Fruit fly (Drosophila melanogaster) whole organism, embryonic: ENCODE data around the gene CG3277.

ENCODE experiments used
- Antp ChIP-seq: fragments of 200-800 bp; sonication (Bioruptor generic); optimal IDR thresholded peaks from 3 replicates; lab custom pipeline; 2016; ENCODE audit warnings: missing biosample characterization, missing genetic modification characterization
- Awh ChIP-seq: fragments of 200-800 bp; sonication (Bioruptor generic); IDR thresholded peaks from 2 replicates; pipeline ENCODE4, ENCODE4 v1.3.6; 2022; ENCODE audit warnings: missing biosample characterization, missing genetic modification characterization
- CG12769 ChIP-seq: fragments of 200-800 bp; sonication (Bioruptor generic); optimal IDR thresholded peaks from 2 replicates; lab custom pipeline; 2019; ENCODE audit warnings: missing biosample characterization, mild to moderate bottlenecking, missing genetic modification characterization, moderate library complexity
- CG13775 ChIP-seq: fragments of 200-800 bp; sonication (Bioruptor generic); optimal IDR thresholded peaks from 3 replicates; lab custom pipeline; 2017; ENCODE audit warnings: missing biosample characterization, mild to moderate bottlenecking, missing genetic modification characterization
- CG14710 ChIP-seq: fragments of 200-800 bp; sonication (Bioruptor generic); optimal IDR thresholded peaks from 3 replicates; lab custom pipeline; 2019; ENCODE audit warnings: missing biosample characterization, mild to moderate bottlenecking, missing genetic modification characterization, moderate library complexity
- CG15479 ChIP-seq: fragments of 200-800 bp; sonication (Bioruptor generic); optimal IDR thresholded peaks from 3 replicates; lab custom pipeline; 2019; ENCODE audit warnings: missing biosample characterization, mild to moderate bottlenecking, missing genetic modification characterization, moderate library complexity
- CG15601 ChIP-seq: fragments of 200-800 bp; sonication (Bioruptor generic); optimal IDR thresholded peaks from 3 replicates; lab custom pipeline; 2019; ENCODE audit warnings: missing biosample characterization, mild to moderate bottlenecking, missing genetic modification characterization, moderate library complexity
- CG16863 ChIP-seq: fragments of 200-800 bp; sonication (Bioruptor generic); optimal IDR thresholded peaks from 3 replicates; lab custom pipeline; 2016; ENCODE audit warnings: missing biosample characterization, missing genetic modification characterization
- CG18011 ChIP-seq: fragments of 200-800 bp; sonication (Bioruptor generic); optimal IDR thresholded peaks from 2 replicates; lab custom pipeline; 2017; ENCODE audit warnings: missing biosample characterization, missing genetic modification characterization, mild to moderate bottlenecking, moderate library complexity, missing genotype
- CG2120 ChIP-seq: fragments of 200-800 bp; sonication (Bioruptor generic); optimal IDR thresholded peaks from 3 replicates; lab custom pipeline; 2016; ENCODE audit warnings: missing biosample characterization, missing genetic modification characterization
- CG30020 ChIP-seq: fragments of 200-800 bp; optimal IDR thresholded peaks from 2 replicates; lab custom pipeline; 2019; ENCODE audit warnings: missing biosample characterization, mild to moderate bottlenecking, missing genetic modification characterization, moderate library complexity
- CG3065 ChIP-seq: fragments of 200-800 bp; sonication (Bioruptor generic); optimal IDR thresholded peaks from 2 replicates; lab custom pipeline; 2016; ENCODE audit warnings: missing biosample characterization, missing genetic modification characterization
- CG3163 ChIP-seq: fragments of 200-800 bp; sonication (Bioruptor generic); optimal IDR thresholded peaks from 3 replicates; lab custom pipeline; 2016; ENCODE audit warnings: missing biosample characterization, missing genetic modification characterization
- CG32767 ChIP-seq: fragments of 200-800 bp; sonication (Bioruptor generic); IDR thresholded peaks from 2 replicates; pipeline ENCODE4 v1.3.6; 2022; ENCODE audit warnings: missing biosample characterization, missing genetic modification characterization
- CG34376 ChIP-seq: fragments of 200-800 bp; sonication (Bioruptor generic); optimal IDR thresholded peaks from 2 replicates; lab custom pipeline; 2018; ENCODE audit warnings: missing biosample characterization, mild to moderate bottlenecking, missing genetic modification characterization
- CG6175 ChIP-seq: fragments of 200-800 bp; sonication (Bioruptor generic); IDR thresholded peaks from 3 replicates; pipeline ENCODE4 v1.3.6; 2022; ENCODE audit warnings: missing biosample characterization, missing genetic modification characterization
- CG6765 ChIP-seq: fragments of 200-800 bp; sonication (Bioruptor generic); optimal IDR thresholded peaks from 3 replicates; lab custom pipeline; 2017; ENCODE audit warnings: missing biosample characterization, mild to moderate bottlenecking, missing genetic modification characterization
- CG7745 ChIP-seq: fragments of 200-800 bp; sonication (Bioruptor generic); optimal IDR thresholded peaks from 2 replicates; lab custom pipeline; 2018; ENCODE audit warnings: missing biosample characterization, mild to moderate bottlenecking, missing genetic modification characterization, moderate library complexity
- CG8765 ChIP-seq: fragments of 200-800 bp; sonication (Bioruptor generic); IDR thresholded peaks from 2 replicates; pipeline ENCODE4 v1.3.6; 2022; ENCODE audit warnings: missing biosample characterization, missing genetic modification characterization
- CG9727 ChIP-seq: fragments of 200-800 bp; sonication (Bioruptor generic); optimal IDR thresholded peaks from 3 replicates; lab custom pipeline; 2017; ENCODE audit warnings: missing biosample characterization, mild to moderate bottlenecking, missing genetic modification characterization
- CG9797 ChIP-seq: fragments of 200-800 bp; sonication (Bioruptor generic); optimal IDR thresholded peaks from 3 replicates; lab custom pipeline; 2018; ENCODE audit warnings: missing biosample characterization, mild to moderate bottlenecking, missing genetic modification characterization
- CHES-1-like ChIP-seq: fragments of 200-800 bp; sonication (Bioruptor generic); optimal IDR thresholded peaks from 2 replicates; lab custom pipeline; 2016; ENCODE audit warnings: missing biosample characterization, missing genetic modification characterization
- Camta ChIP-seq: fragments of 200-800 bp; sonication (Bioruptor generic); optimal IDR thresholded peaks from 2 replicates; lab custom pipeline; 2016; ENCODE audit warnings: missing biosample characterization, missing genetic modification characterization
- CoRest ChIP-seq: fragments of 200-800 bp; sonication (Bioruptor generic); optimal IDR thresholded peaks from 3 replicates; lab custom pipeline; 2018; ENCODE audit warnings: missing biosample characterization, mild to moderate bottlenecking, missing genetic modification characterization, moderate library complexity
- D19B ChIP-seq: fragments of 200-800 bp; sonication (Bioruptor generic); optimal IDR thresholded peaks from 2 replicates; lab custom pipeline; 2017; ENCODE audit warnings: missing biosample characterization, mild to moderate bottlenecking, missing genetic modification characterization
- HLHmδ ChIP-seq: fragments of 200-800 bp; sonication (Bioruptor generic); optimal IDR thresholded peaks from 2 replicates; lab custom pipeline; 2018; ENCODE audit warnings: missing biosample characterization, mild to moderate bottlenecking, missing genetic modification characterization, moderate library complexity
- HmgZ ChIP-seq: fragments of 200-800 bp; sonication (Bioruptor generic); optimal IDR thresholded peaks from 2 replicates; lab custom pipeline; 2018; ENCODE audit warnings: missing biosample characterization, mild to moderate bottlenecking, missing genetic modification characterization
- Kr ChIP-seq: fragments of 200-800 bp; sonication (Bioruptor generic); optimal IDR thresholded peaks from 2 replicates; lab custom pipeline; 2017; ENCODE audit warnings: missing biosample characterization, mild to moderate bottlenecking, missing genetic modification characterization
- Poxn ChIP-seq: fragments of 200-800 bp; sonication (Bioruptor generic); IDR thresholded peaks from 2 replicates; pipeline ENCODE4 v1.3.6; 2022; ENCODE audit warnings: missing biosample characterization, missing genetic modification characterization
- Sry-β ChIP-seq: fragments of 200-800 bp; sonication (Bioruptor generic); optimal IDR thresholded peaks from 2 replicates; lab custom pipeline; 2018; ENCODE audit warnings: missing biosample characterization, mild to moderate bottlenecking, missing genetic modification characterization, moderate library complexity
- chif ChIP-seq, 2 experiments: fragments of 200-800 bp; sonication (Bioruptor generic); optimal IDR thresholded peaks; 3 replicates each; lab custom pipeline; 2016; ENCODE audit warnings: missing biosample characterization in 2 of 2, missing genetic modification characterization in 2 of 2
- fu2 ChIP-seq: fragments of 200-800 bp; sonication (Bioruptor generic); optimal IDR thresholded peaks from 2 replicates; lab custom pipeline; 2016; ENCODE audit warnings: missing biosample characterization, missing genetic modification characterization
- ham ChIP-seq: fragments of 200-800 bp; sonication (Bioruptor generic); IDR thresholded peaks from 2 replicates; pipeline ENCODE4 v1.3.6; 2022; ENCODE audit warnings: missing biosample characterization, missing genetic modification characterization
- ken ChIP-seq: fragments of 200-800 bp; sonication (Bioruptor generic); IDR thresholded peaks from 3 replicates; pipeline ENCODE4 v1.3.6; 2022; ENCODE audit warnings: missing biosample characterization, missing genetic modification characterization
- klu ChIP-seq: fragments of 200-800 bp; sonication (Bioruptor generic); IDR thresholded peaks from 2 replicates; pipeline ENCODE4 v1.3.6; 2022; ENCODE audit warnings: missing biosample characterization, missing genetic modification characterization
- lab ChIP-seq: fragments of 200-800 bp; sonication (Bioruptor generic); optimal IDR thresholded peaks from 3 replicates; lab custom pipeline; 2017; ENCODE audit warnings: missing biosample characterization, missing genetic modification characterization, mild to moderate bottlenecking, moderate library complexity, missing genetic modification reagents
- mam ChIP-seq: fragments of 200-800 bp; sonication (Bioruptor generic); optimal IDR thresholded peaks from 3 replicates; lab custom pipeline; 2016; ENCODE audit warnings: missing biosample characterization, missing genetic modification characterization
- onecut ChIP-seq: fragments of 200-800 bp; sonication (Bioruptor generic); IDR thresholded peaks from 2 replicates; pipeline ENCODE4 v1.3.6; 2022; ENCODE audit warnings: missing biosample characterization, missing genetic modification characterization
- pan ChIP-seq, 4 experiments: fragments of >200 bp in 3 of 4; fragments of 200-800 bp in 1 of 4; sonication (Bioruptor generic) in 1 of 4; optimal IDR thresholded peaks in 3 of 4; IDR thresholded peaks in 1 of 4; 2 replicates each; pipeline versions ENCODE4 v1.3.6 to Lab custom; 2017 to 2022; ENCODE audit warnings: missing biosample characterization in 2 of 4, missing genetic modification characterization in 2 of 4, mixed read lengths in 1 of 4
- pum ChIP-seq: fragments of 200-800 bp; sonication (Bioruptor generic); optimal IDR thresholded peaks from 2 replicates; lab custom pipeline; 2016; ENCODE audit warnings: missing biosample characterization, missing genetic modification characterization
- schlank ChIP-seq: fragments of 200-800 bp; sonication (Bioruptor generic); optimal IDR thresholded peaks from 2 replicates; lab custom pipeline; 2018; ENCODE audit warnings: missing biosample characterization, mild to moderate bottlenecking, missing genetic modification characterization
- slp2 ChIP-seq: fragments of 200-800 bp; sonication (Bioruptor generic); optimal IDR thresholded peaks from 2 replicates; lab custom pipeline; 2016; ENCODE audit warnings: missing biosample characterization, missing genetic modification characterization
- sob ChIP-seq: fragments of 200-800 bp; sonication (Bioruptor generic); IDR thresholded peaks from 2 replicates; pipeline ENCODE4 v1.3.6; 2022; ENCODE audit warnings: missing biosample characterization, missing genetic modification characterization
- ttk ChIP-seq: fragments of 200-800 bp; sonication (Bioruptor generic); IDR thresholded peaks from 2 replicates; pipeline ENCODE4 v2.1.2; 2022; ENCODE audit warnings: missing biosample characterization, missing genetic modification characterization
- tup ChIP-seq: fragments of 200-800 bp; sonication (Bioruptor generic); optimal IDR thresholded peaks from 2 replicates; lab custom pipeline; 2016; ENCODE audit warnings: missing biosample characterization, mild to moderate bottlenecking, missing genetic modification characterization, moderate library complexity
- tx ChIP-seq: fragments of 200-800 bp; sonication (Bioruptor generic); optimal IDR thresholded peaks from 2 replicates; lab custom pipeline; 2016; ENCODE audit warnings: missing biosample characterization, missing genetic modification characterization
- wor ChIP-seq: fragments of 200-800 bp; sonication (Bioruptor generic); IDR thresholded peaks from 2 replicates; pipeline ENCODE4 v1.3.6; 2022; ENCODE audit warnings: missing biosample characterization, missing genetic modification characterization
- yki ChIP-seq: fragments of >200 bp; optimal IDR thresholded peaks from 3 replicates; lab custom pipeline; 2018
- zfh1 ChIP-seq: fragments of 200-800 bp; sonication (Bioruptor generic); IDR thresholded peaks from 3 replicates; pipeline ENCODE4 v1.3.6; 2022; ENCODE audit warnings: missing biosample characterization, missing genetic modification characterization

CG3277 gene

dm6 chr2L:3301755-3302499, 2.0 kb upstream of the CG3277 start (continued):
- peak; percentile 100 for TF ChIP-seq CG3065 (GFP tag; lab: Kevin White, UChicago)
- TF ChIP-seq lab (GFP tag; lab: Kevin White, UChicago), result peak; percentile 100
- TF ChIP-seq fu2, result peak; percentile 99
- TF ChIP-seq CG32767, result peak; percentile 99
- peak; percentile 96 for TF ChIP-seq CG3163 (GFP tag; lab: Kevin White, UChicago)
- TF ChIP-seq CG6175 (GFP tag; lab: Robert Waterston, UW), result peak; percentile 99
- TF ChIP-seq HLHmδ, result peak; percentile 77
- TF ChIP-seq CG15479, result peak; percentile 85
- peak; percentile 99 for TF ChIP-seq pum
- TF ChIP-seq pan (optimal IDR thresholded peaks at IDR 0.05; lab: Kevin White, UChicago), result no peak
- peak in 1 of 2 experiments; percentile 99 for TF ChIP-seq pan (GFP tag; optimal IDR thresholded peaks at IDR 0.05 in 1 of 2, IDR thresholded peaks at IDR 0.05 in 1 of 2)
- TF ChIP-seq CHES-1-like, result peak; percentile 100
- peak; percentile 100 for TF ChIP-seq CG16863 (GFP tag; lab: Kevin White, UChicago)
- peak; percentile 23 for TF ChIP-seq yki
- TF ChIP-seq CG2120, result peak; percentile 100
- TF ChIP-seq chif (GFP tag; optimal IDR thresholded peaks at IDR 0.05; lab: Kevin White, UChicago), result peak; percentile 100
- peak; percentile 99 for TF ChIP-seq klu (GFP tag; lab: Robert Waterston, UW)
- TF ChIP-seq zfh1 (GFP tag; lab: Robert Waterston, UW), result peak; percentile 99
- TF ChIP-seq Kr (GFP tag; lab: Kevin White, UChicago), result peak; percentile 94
- TF ChIP-seq Camta (GFP tag; lab: Kevin White, UChicago), result peak; percentile 99
- TF ChIP-seq HmgZ, result peak; percentile 100
- TF ChIP-seq CG8765, result peak; percentile 99
- TF ChIP-seq mam, result peak; percentile 100
- peak; percentile 100 for TF ChIP-seq CG9727 (GFP tag; lab: Kevin White, UChicago)
- TF ChIP-seq CG13775 (GFP tag; lab: Kevin White, UChicago), result peak; percentile 99
- peak; percentile 97 for TF ChIP-seq wor
- peak; percentile 100 for TF ChIP-seq CoRest
- TF ChIP-seq slp2 (GFP tag; lab: Kevin White, UChicago), result peak; percentile 99
- TF ChIP-seq ttk (GFP tag; lab: Robert Waterston, UW), result peak; percentile 99
- TF ChIP-seq schlank, result peak; percentile 100
- peak; percentile 99 for TF ChIP-seq ham (GFP tag; lab: Robert Waterston, UW)
- TF ChIP-seq CG7745 (tag; lab: Kevin White, UChicago), result peak; percentile 95
- TF ChIP-seq CG12769 (tag; lab: Kevin White, UChicago), result peak; percentile 100
- peak; percentile 99 for TF ChIP-seq Poxn (GFP tag; lab: Robert Waterston, UW)
- peak; percentile 90 for TF ChIP-seq CG30020 (tag; lab: Kevin White, UChicago)
- peak; percentile 98 for TF ChIP-seq D19B (GFP tag; lab: Kevin White, UChicago)
- peak; percentile 76 for TF ChIP-seq CG9797 (GFP tag; lab: Kevin White, UChicago)
- TF ChIP-seq tx (GFP tag; lab: Kevin White, UChicago), result peak; percentile 99
- TF ChIP-seq sob (GFP tag; lab: Robert Waterston, UW), result peak; percentile 100
- TF ChIP-seq Awh (GFP tag; lab: Robert Waterston, UW), result peak; percentile 99
- TF ChIP-seq tup, result peak; percentile 99
- TF ChIP-seq Antp (GFP tag; lab: Kevin White, UChicago), result peak; percentile 100
- TF ChIP-seq Sry-β (GFP tag; lab: Kevin White, UChicago), result peak; percentile 79
- TF ChIP-seq CG34376, result peak; percentile 100
- TF ChIP-seq ken (GFP tag; lab: Robert Waterston, UW), result peak; percentile 99
- TF ChIP-seq CG6765 (GFP tag; lab: Kevin White, UChicago), result peak; percentile 99
- peak; percentile 99 for TF ChIP-seq onecut
- TF ChIP-seq CG14710 (tag; lab: Kevin White, UChicago), result peak; percentile 98
- peak; percentile 94 for TF ChIP-seq CG18011
- peak; percentile 99 for TF ChIP-seq CG15601 (tag; lab: Kevin White, UChicago)
